Worm (Caenorhabditis elegans) whole organism, dauer: ENCODE results near the gene T04C9.2.

Experiments
- unc-62 ChIP-seq: sonication (generic microtip); optimal IDR thresholded peaks from 2 replicates; lab custom pipeline; 2017; ENCODE audit warnings: missing biosample characterization, missing genetic modification reagents, missing genetic modification characterization

T04C9.2 gene

DNA sequence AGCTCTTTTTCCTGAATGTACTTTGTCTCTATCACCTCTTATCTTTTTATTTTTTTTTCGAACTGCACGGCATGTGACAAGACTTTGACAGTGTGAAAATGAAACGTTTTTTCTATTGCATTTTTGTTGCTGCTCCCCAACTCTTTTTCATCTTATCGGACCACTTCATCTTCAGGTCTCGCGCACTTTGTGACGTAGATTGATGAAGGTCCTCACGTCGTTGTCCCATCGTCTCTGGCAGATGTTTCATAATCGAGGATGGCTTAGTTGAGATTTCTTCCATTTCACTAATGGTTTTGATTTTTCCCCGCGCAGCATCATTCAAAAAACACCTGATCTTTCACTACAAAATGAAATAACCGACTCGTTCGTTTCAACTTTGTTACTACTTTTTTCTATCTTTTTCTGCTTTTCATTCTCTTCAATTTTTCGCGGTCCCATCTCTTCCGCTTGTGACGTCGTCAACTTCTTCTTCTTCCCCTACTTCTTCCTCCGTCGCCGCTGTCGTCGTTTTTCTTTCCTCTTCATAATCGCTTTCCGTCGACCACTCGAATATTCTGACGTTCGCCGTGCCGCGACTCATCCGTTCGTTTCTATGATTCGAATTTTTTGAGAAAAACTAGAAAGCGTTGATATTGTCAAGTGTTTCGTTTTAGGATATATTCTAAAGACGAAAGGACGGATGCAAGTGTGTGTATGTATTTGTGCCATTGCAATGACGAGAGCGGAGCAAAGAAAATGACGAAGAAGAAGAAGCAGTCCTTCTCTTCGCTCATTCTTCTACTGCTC lies at the start of gene T04C9.2:
Gene T04C9.2 (plus strand): TSS at position 739 of the 789 bp plus-strand sequence.
- TF ChIP-seq unc-62 (GFP tag; lab: Kevin White, UChicago) = no peak

- TF ChIP-seq unc-62 (GFP tag; lab: Kevin White, UChicago) = no peak
Measured at ce11 chrIII:5942104-5942503, 49.6 kb upstream of the T04C9.2 start.

DNA sequence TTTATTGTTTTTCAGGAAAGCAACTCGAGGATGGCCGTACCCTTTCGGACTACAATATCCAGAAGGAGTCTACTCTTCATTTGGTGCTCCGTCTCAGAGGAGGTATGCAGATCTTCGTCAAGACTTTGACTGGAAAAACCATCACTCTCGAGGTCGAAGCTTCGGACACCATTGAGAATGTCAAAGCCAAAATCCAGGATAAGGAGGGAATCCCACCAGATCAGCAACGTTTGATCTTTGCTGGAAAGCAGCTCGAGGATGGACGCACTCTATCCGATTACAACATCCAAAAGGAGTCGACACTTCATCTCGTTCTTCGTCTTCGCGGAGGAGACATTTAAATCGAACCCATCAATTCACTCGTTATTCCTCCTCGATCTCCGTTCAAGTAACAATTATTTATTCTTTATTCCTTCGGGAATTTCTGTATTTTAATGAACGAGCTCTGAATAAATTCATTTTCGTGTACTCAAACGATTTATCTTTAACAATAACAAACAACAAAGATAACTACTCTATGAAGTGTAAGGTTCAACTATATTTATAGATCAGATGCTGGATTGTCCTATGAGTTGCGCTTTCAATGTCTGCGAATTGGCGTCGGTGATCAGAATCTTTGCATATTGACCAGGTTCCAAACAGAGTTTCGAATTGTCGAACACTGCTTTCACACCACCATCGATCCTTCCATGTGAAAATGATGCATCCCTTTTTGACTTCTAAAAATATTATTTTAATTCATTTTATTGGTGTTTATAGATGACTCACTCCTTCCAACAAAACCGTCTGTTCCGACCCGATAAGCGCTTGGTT lies 48.1 kb upstream of the T04C9.2 start:
- TF ChIP-seq unc-62 (GFP tag; lab: Kevin White, UChicago) = no peak

DNA sequence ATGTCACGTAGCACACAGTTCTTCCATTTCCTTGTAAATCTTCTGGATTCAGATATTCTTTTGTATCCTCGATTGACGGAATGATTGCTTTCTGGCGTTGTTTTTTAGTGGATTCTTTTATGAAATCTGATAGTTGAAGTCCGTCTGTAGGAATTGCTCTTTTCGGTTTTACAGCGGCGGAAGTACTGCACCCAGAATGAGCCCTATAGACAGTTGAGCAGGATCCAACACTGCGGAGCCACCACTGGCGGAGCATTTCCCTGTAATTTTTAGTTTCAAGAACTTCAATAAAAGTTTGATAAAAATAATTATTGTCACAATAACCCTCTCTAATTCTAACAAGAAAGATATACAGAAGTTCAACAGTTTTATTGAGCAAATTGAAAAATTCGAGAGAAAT lies 45.8 kb upstream of the T04C9.2 start, which contains the start of gene F25B5.5:
Gene F25B5.5 (minus strand): TSS at position 260 of the 400 bp plus-strand sequence.
- TF ChIP-seq unc-62 (GFP tag; lab: Kevin White, UChicago) = no peak

DNA sequence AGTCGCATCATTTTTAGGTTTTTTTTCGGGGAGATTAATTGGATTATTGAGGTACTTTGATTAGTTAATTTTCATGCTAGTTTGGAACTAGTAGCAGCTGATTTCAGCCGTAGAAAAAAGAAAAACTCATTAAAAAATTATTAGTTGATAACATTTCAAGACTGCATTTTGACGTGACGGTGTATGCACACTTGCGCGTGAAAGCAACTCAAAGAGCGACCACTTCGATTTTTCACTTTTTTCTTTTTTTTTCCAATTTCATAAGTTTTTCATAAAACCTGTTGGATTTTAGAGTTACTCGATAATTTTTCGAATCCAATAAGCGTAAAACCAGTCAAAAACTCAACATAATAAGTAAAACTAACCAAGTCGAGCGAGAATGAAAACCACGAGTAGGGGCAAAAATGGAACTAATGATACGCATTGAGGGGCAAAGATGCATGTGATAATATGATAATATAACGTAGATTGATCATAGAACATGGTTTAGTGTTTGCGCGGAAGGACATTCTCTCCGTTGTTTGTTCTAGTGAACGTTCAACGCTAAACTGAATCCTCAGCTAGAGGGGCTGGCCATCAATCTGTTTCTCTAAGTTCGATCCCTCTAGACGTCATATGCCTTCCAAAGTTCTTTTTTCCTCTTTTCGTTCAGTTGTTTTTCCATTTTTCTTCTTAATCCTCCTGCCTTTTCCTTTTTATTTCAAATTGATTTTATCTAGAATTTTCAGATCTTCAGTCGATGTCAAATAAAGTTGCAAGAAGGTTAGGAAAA lies 43.3 kb upstream of the T04C9.2 start, which contains the start of the genes F25B5.6 and F25B5.3:
Gene F25B5.6 (minus strand): TSS at position 572 of the 772 bp plus-strand sequence.
Gene F25B5.3 (plus strand): TSS at position 722 of the 772 bp plus-strand sequence.
- no peak for TF ChIP-seq unc-62 (GFP tag; lab: Kevin White, UChicago)

- TF ChIP-seq unc-62 (GFP tag; lab: Kevin White, UChicago) = no peak
Measured at ce11 chrIII:5948986-5949385, 42.7 kb upstream of the T04C9.2 start.

DNA sequence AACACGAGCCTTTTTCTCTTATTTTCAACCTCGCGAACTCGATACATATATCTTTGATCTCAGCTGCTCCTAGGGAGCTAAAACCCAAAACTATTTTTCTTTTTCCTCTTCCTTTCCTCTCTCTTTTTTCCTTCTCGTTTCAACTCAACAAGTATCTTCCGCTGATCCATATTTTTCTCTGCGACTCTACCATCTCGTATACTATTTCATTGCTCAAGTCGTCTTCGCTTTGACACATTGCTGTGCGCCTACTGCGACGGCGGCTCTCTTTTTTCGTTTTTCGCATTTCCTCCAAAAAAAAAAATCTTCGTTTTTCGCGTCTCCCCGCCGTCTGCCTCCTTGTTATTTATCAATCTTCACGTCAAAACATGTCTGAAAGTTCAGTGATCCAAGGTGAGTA lies 41.9 kb upstream of the T04C9.2 start:
- no peak for TF ChIP-seq unc-62 (GFP tag; lab: Kevin White, UChicago)

- TF ChIP-seq unc-62 (GFP tag; lab: Kevin White, UChicago) = no peak
Measured at ce11 chrIII:5950756-5951345, 40.8 kb upstream of the T04C9.2 start.

ce11 chrIII:5951589-5952378 lies 39.9 kb upstream of the T04C9.2 start:
- no peak for TF ChIP-seq unc-62 (GFP tag; lab: Kevin White, UChicago)

DNA sequence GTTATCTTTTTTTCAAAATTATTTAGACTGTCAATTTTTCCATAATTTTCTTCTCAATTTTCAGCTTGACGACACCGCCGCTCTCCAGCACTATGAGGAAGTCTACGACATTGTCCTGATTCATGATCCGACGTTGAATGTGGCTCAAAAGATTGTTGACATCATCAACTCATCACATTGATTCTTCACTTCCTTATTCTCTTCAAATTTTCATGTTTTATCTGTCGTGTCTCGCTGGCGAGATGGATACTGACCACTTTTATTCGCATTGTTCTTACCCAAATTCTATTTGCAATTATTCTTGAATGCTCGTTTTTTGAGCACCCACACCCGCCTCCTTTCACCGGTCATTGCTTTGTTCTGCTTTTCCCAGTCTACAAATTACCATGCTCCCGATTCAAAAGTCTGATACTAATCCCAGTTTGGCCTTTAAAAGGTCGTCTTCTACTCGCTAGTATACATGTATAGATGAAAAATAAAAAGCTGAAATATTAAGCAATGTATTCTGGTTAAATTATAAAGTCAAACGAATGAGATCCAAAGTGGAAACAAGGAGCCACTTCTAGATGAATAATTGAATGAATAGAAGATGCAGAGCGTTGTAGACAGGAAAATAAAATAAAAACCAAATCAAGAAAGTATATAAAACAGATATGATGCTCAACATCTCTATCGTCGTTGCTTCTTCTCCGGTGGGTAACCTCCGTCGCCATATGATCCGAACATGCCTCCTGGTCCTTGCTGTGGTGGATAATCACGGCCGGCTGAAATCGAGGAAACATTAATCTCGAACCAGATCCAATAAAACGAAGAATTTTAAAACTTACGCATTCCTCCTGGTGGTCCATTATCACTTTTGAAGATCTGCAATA lies 38.4 kb upstream of the T04C9.2 start:
- no peak for TF ChIP-seq unc-62 (GFP tag; lab: Kevin White, UChicago)

DNA sequence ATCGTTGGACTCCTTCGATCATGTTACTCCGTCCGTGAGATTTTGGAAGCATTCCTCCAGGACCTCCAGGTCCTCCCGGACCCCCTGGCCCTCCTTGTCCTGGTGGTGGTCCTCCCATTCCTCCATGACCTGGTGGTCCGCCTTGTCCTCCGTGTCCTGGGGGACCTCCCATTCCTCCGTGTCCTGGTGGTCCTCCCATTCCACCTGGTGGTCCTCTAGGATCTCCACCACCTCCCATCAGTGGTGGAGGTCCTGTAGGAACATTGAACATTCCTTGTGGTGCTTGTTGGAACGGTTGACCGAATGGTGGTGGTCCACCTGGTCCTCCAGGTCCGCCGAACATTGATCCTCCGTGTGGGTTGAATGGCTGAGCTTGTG lies 37.8 kb upstream of the T04C9.2 start:
- no peak for TF ChIP-seq unc-62 (GFP tag; lab: Kevin White, UChicago)

DNA sequence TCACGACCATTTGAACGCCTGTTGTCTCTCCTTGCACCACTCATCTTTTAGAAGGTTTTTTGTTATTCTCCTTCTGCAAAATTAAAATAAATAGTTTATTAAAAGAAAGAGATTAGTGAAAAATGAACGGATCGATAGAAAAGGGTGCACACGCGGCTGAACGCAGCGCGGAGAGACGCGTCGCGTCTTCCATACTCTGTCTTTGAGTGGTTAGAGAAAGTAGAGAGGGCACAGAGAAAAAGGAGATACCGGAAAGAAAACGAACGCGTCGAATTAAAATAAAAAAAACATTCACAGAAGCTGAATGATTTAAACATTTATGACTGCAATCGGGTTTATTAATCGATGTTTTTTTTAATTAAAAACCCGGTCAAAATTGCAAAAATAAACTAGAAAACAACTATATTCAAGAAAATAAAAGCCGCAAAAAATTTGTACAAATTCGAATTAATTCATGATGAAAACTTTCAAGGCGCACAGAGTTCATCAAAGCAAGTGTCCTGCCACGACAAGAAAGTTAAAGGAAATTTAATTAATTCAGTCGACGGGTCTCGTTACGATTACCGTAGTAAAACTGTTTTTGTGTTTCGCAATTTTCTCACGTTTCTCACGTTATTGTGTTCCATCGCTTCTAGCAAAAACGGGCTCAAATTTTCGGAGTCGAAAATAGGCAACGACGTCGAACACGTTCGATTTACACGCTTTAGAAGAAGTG lies 33.4 kb upstream of the T04C9.2 start, which contains the start of the genes nono-1 and nop-1:
Gene nono-1 (minus strand): TSS at position 75 of the 715 bp plus-strand sequence.
Gene nop-1 (plus strand): TSS at position 551 of the 715 bp plus-strand sequence.
- TF ChIP-seq unc-62 (GFP tag; lab: Kevin White, UChicago) = no peak

- TF ChIP-seq unc-62 (GFP tag; lab: Kevin White, UChicago) = no peak
Measured at ce11 chrIII:5959049-5959448, 32.6 kb upstream of the T04C9.2 start.
